Worm (Caenorhabditis elegans) whole organism, L4/young adult: ENCODE results near the gene pepm-1.
"Not testable (repeated sequence)": the region's sequence is repeated elsewhere in the genome, so short reads cannot be mapped to it uniquely, and the experiment has no call there.

Experiments used
- W03F9.2 ChIP-seq: fragments of 150-350 bp; optimal IDR thresholded peaks from 2 replicates; lab custom pipeline; 2014; ENCODE audit warnings: missing biosample characterization, missing genetic modification characterization
- dao-5 ChIP-seq: sonication (generic microtip); optimal IDR thresholded peaks from 2 replicates; lab custom pipeline; 2016; ENCODE audit warnings: missing genotype, missing genetic modification characterization, moderate library complexity, missing compliant biosample characterization
- him-1 ChIP-seq: sonication (generic microtip); optimal IDR thresholded peaks from 2 replicates; lab custom pipeline; 2016; ENCODE audit warnings: missing genotype, missing genetic modification reagents, missing genetic modification characterization, missing compliant biosample characterization

pepm-1 gene

DNA sequence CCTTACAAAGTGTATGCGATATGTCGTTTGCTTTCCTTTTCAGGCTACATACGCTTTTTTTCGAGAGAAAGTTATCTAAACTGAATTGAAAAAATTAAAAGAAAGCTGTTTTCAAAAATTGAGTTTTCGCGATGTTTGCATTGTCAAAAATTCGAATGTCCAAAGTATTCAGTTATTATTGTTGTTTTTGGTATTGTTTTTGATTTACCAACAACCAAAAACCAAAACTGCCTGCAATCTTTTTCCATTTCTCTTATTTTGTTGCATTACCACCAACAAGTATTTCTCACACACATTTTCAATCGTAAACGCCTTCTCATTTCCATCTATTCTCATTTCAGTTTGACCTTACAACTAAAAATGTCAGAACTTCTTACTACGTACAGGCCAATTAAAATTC, at the start of gene pepm-1:
Gene pepm-1 (plus strand): TSS at position 301 of the 400 bp plus-strand sequence.
- TF ChIP-seq W03F9.2 (no peak), dao-5 (tag; lab: Kevin White, UChicago) (no peak), him-1 (tag; lab: Kevin White, UChicago) (no peak)

DNA sequence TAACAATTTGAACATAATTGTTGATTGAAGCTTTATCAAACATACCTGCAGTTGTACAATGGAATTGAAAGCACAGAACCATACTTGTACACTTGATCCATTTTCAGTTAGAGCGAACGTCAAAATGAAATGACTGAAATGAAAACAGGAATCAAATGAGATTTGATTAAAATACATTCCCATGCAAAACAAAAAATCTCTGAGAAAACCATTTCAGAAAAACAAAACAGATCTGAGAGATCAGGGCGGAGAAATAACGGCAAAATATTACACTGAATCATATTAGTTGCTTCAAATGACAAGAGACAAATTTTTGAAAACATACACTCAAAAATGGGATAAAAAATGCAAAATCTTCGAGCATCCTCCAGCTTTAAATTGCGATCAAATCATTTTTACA, 49.1 kb upstream of the pepm-1 start, which contains the start of gene srt-33:
Gene srt-33 (minus strand): TSS at position 101 of the 400 bp plus-strand sequence.
- no peak for TF ChIP-seq him-1 (tag; lab: Kevin White, UChicago)
- no peak for TF ChIP-seq dao-5 (tag; lab: Kevin White, UChicago)
- TF ChIP-seq W03F9.2, result no peak

DNA sequence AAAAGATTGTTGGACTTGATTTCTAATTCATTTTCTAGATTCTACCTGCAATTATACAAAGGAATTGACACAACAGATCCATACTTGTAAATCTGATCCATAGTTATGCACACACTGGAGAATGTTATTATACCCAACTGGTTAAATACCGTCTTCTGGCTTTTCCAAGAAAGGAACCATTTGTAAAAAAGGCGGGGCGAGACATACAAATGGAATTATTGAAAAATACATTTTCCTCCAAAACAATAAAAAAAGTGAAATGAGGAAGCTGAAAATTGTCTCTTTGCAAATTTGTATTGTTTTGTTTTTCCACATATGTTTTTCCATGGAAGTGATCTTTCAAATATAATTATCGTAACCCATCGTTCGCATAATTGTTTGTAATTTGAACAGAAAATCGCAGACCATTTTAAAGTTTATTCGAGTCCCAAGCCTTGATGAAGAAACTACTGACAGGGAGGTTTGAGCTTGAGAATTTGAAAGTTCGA, 46.6 kb upstream of the pepm-1 start, which contains the start of the genes srt-74 and F40G12.9:
Gene srt-74 (minus strand): TSS at position 101 of the 488 bp plus-strand sequence.
Gene F40G12.9 (plus strand): TSS at position 438 of the 488 bp plus-strand sequence.
- TF ChIP-seq him-1 (tag; lab: Kevin White, UChicago) (no peak), W03F9.2 (no peak), dao-5 (tag; lab: Kevin White, UChicago) (no peak)

DNA sequence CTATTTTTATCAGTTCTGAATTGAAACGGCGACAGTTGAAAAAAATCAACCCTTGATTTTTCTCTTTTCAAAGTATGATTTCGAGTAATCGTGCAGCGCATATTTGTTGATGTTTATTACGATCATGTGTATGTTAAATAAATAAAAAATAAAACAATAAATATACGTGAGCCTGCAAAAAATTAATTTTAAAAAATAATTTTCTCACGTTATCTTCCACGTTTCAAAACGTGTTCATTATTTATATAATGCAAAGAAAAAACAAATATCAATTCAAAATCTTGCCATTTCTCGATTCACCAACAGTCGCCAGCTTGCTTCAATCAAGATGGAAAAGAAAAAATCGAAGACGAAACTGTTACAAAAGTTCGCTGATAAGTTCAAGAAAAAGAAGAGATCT, 45.7 kb upstream of the pepm-1 start, which contains the start of gene F40G12.10:
Gene F40G12.10 (plus strand): TSS at position 301 of the 400 bp plus-strand sequence.
- no peak for TF ChIP-seq him-1 (tag; lab: Kevin White, UChicago)
- TF ChIP-seq dao-5 (tag; lab: Kevin White, UChicago), result no peak
- no peak for TF ChIP-seq W03F9.2

DNA sequence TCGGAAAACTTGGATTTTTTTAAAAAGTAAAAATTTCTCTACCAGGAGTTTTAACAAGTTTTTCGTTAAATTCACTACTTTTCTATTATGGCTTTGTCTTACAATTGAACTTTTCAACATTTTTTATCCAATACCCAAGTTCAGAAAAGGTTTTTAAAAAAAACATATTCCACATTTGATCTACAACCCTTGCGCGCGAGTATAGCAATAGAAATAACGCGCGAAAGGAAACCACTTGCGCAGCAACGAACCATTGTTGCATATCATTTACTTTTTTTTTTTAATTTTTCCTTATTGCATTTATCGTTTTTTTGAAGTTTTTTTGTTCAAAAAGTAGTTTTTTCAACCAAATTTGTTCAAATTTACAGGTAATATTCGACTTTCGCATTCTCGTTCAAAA, 43.1 kb upstream of the pepm-1 start, which contains the start of gene F40G12.11:
Gene F40G12.11 (plus strand): TSS at position 369 of the 400 bp plus-strand sequence.
- TF ChIP-seq dao-5 (tag; lab: Kevin White, UChicago) (no peak), him-1 (tag; lab: Kevin White, UChicago) (no peak), W03F9.2 (no peak)

DNA sequence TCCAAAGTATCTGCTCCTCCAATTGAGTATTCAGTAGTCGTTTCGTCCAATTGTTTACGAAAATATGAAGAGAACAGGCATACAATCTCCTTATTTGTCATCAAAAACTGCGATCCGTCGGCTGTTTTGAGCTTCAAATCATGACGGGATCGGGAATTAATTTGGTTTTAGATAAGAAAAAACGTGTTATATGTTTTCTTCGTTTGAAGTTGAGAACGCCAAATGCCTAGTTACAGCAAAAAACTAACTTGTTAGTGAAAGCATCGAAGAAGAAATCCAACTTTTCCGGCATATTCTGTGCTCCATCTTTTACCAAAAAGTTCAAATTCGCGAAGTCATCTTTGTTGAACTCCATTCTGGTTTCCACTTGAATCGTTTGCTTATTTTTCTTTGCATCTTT, 39.5 kb upstream of the pepm-1 start, which contains the start of gene F14D7.1:
Gene F14D7.1 (minus strand): TSS at position 101 of the 400 bp plus-strand sequence.
- TF ChIP-seq him-1 (tag; lab: Kevin White, UChicago) (no peak), W03F9.2 (no peak)

DNA sequence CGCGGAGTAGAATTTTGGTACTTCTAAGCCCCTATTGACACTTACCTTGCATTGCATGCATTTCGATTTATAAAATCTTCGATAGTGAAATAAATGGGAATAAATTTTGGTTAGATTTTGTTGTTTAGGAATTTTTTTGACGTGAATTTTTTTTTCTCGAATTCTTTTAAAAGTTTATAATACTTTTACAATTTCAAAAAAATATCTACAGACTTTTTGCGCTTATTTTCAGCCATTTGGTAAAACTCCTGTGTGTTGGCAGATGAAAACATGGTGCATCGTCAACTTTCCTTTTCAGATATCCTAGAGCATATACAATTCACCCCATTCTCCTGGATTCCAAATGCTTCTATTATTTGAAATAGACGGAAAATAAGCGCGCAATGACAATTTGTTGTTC, 38.3 kb upstream of the pepm-1 start, which contains the start of gene F14D7.18:
Gene F14D7.18 (minus strand): TSS at position 101 of the 400 bp plus-strand sequence.
- TF ChIP-seq him-1 (tag; lab: Kevin White, UChicago), result no peak
- TF ChIP-seq W03F9.2, result no peak
- no peak for TF ChIP-seq dao-5 (tag; lab: Kevin White, UChicago)

DNA sequence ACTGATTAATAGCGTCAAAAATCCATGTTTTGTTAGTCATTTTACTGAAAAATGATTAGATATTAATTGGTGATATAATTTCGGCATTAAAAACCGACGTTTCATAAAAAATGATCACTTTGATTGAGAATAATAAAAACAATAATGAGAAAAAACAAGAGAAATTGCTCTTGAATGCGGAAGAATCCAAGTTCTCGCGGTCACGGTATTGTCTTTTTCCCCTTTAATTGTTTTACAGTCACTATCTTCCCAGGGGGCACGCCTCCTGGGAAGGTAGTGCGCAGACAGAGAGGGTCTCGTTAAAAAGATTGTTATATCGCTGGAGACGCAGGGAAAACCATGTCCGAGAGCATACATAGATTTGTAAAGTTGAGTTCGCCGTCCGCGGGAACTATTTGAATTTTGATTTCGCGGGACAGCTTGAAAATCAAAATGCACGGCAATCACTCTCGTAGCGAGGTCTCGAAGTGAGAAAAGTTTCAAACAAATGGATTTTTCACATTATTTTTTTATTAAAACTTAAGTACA, 35.2 kb upstream of the pepm-1 start, which contains the start of gene F14D7.2:
Gene F14D7.2 (minus strand): TSS at position 51 of the 528 bp plus-strand sequence.
- TF ChIP-seq him-1 (tag; lab: Kevin White, UChicago), result no peak
- no peak for TF ChIP-seq dao-5 (tag; lab: Kevin White, UChicago)
- TF ChIP-seq W03F9.2, result no peak

DNA sequence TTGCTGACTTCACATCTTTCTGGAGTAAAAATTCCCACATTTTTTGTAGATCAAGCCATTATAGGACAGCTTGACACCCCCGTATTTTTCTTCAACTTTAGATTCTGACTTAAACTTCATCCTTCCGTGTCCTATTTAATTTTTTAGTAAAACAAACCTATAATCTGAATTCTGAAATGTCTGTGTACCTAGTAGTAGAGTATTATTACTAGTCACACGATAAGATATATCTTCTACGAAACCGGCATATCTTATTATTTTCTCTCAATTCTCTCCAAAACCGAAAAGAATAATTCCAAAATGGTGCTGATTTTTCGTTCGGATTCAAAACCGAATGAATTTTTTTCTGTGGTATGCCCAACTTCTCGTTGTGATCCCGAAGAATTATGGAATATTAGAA, 34.5 kb upstream of the pepm-1 start, which contains the start of gene F14D7.9:
Gene F14D7.9 (plus strand): TSS at position 301 of the 400 bp plus-strand sequence.
- TF ChIP-seq dao-5 (tag; lab: Kevin White, UChicago), result no peak
- TF ChIP-seq him-1 (tag; lab: Kevin White, UChicago), result no peak
- no peak for TF ChIP-seq W03F9.2

DNA sequence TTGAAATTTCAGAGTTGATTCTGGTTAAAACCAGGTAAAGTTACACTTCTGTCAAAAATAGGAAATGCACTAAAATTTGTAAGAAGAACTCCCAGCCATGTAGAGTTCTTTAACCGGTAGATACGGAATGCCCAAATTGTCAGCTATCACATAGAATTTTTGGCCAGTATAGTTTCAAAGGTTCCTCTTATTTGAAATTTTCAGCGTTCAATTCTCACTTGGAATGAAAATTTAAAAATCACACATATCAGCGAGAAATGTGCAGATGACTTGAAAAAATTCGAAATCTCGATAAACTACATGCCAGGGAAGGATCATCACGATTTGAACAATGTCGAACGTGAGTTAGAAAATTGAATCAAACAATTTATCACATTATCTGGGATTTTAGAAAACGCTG, 32.4 kb upstream of the pepm-1 start, which contains the start of gene F14D7.3:
Gene F14D7.3 (plus strand): TSS at position 301 of the 400 bp plus-strand sequence.
- no peak for TF ChIP-seq dao-5 (tag; lab: Kevin White, UChicago)
- no peak for TF ChIP-seq him-1 (tag; lab: Kevin White, UChicago)
- TF ChIP-seq W03F9.2, result no peak

DNA sequence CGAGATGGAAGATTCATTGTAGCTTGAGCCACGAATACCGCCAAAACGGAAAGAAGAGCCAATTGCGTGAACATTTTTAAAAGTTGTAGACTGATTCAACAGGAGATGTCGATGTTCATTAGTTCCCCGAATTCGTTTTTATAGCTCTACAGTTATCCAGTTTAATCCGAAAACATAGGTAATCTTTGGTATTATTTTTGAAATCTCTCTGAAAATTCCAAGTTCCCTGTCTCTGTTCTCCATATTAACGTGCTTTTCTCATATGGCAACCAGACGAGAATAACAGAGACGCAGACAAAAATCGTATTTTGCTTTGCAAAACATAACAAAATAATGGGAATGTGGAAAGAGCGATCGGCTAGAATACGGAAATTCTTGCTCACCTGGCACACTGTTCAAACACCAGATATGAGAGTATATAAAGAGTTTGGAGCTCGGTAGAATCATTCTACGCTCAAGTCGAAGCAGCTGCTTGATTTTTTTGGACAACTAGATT, 29.3 kb upstream of the pepm-1 start, which contains the start of the genes spig-3 and F14D7.12:
Gene spig-3 (minus strand): TSS at position 101 of the 496 bp plus-strand sequence.
Gene F14D7.12 (plus strand): TSS at position 446 of the 496 bp plus-strand sequence.
- TF ChIP-seq him-1 (tag; lab: Kevin White, UChicago), result no peak
- TF ChIP-seq dao-5 (tag; lab: Kevin White, UChicago), result no peak
- no peak for TF ChIP-seq W03F9.2

DNA sequence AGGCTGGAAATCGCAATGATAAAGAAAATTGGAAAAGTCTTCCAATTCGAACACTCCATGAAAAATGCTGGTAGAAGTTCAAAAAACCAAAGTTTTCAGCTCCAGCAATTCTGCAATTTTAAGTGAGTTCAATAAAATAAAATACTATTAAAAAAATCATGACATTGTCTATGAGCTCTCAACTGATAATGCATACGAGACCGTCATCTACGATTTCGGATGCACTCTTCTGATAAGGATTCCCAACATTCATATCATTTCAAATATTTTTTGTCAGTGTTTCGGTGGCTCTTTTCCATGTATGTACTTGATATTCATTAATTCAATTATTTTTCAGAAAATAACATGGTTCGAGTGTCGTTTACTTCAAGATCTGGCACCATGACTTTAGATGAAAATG, 27.8 kb upstream of the pepm-1 start, which contains the start of gene F14D7.6:
Gene F14D7.6 (plus strand): TSS at position 338 of the 400 bp plus-strand sequence.
- no peak for TF ChIP-seq him-1 (tag; lab: Kevin White, UChicago)

DNA sequence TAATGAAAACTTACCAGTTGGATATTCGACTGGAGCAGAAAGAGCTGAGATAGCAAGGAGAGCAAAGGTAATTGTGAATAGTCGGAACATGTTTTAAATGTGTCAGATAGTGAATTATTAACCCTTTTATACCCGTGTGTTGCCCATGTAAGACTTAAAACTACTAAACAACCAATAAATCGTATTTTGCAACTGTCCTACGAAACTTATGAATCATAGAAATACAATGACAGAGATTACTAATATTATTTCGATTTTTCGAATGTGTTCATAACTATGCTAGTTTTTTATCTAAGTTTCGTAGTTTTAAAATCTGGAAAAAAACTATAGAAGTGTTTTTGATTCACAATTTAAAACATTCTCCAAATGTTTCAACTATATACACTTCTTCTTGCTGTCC, 22.1 kb upstream of the pepm-1 start, which contains the start of gene spig-4:
Gene spig-4 (minus strand): TSS at position 101 of the 400 bp plus-strand sequence.
- TF ChIP-seq W03F9.2; dao-5 (tag; lab: Kevin White, UChicago); him-1 (tag; lab: Kevin White, UChicago): not testable (repeated sequence)

DNA sequence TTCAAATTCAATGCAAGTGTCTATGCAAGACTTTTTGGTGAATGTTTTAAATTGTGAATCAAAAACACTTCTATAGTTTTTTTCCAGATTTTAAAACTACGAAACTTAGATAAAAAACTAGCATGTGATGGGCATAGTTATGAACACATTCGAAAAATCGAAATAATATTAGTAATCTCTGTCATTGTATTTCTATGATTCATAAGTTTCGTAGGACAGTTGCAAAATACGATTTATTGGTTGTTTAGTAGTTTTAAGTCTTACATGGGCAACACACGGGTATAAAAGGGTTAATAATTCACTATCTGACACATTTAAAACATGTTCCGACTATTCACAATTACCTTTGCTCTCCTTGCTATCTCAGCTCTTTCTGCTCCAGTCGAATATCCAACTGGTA, 20.7 kb upstream of the pepm-1 start, which contains the start of gene spig-5:
Gene spig-5 (plus strand): TSS at position 301 of the 400 bp plus-strand sequence.
- not testable (repeated sequence) for TF ChIP-seq him-1 (tag; lab: Kevin White, UChicago); W03F9.2; dao-5 (tag; lab: Kevin White, UChicago)
